Worm (Caenorhabditis elegans) whole organism, mixed stage, embryonic: ENCODE results near the gene pqe-1.

Experiments used
- M03D4.4 ChIP-seq: sonication (generic microtip); optimal IDR thresholded peaks from 2 replicates; lab custom pipeline; 2017; ENCODE audit warnings: mild to moderate bottlenecking, missing genetic modification characterization, missing compliant biosample characterization
- bed-3 ChIP-seq: fragments of 200-800 bp; sonication (Bioruptor generic); optimal IDR thresholded peaks from 3 replicates; lab custom pipeline; 2018; ENCODE audit warnings: mild to moderate bottlenecking, missing genetic modification characterization, moderate library complexity, missing compliant biosample characterization
- blmp-1 ChIP-seq: fragments of 150-350 bp; optimal IDR thresholded peaks from 2 replicates; lab custom pipeline; 2014; ENCODE audit warnings: missing biosample characterization, missing genetic modification characterization
- ceh-39 ChIP-seq: fragments of 150-350 bp; optimal IDR thresholded peaks from 2 replicates; lab custom pipeline; 2014; ENCODE audit warnings: missing biosample characterization, missing genetic modification characterization
- ceh-43 ChIP-seq: fragments of 200-800 bp; sonication (Bioruptor generic); optimal IDR thresholded peaks from 2 replicates; lab custom pipeline; 2018; ENCODE audit warnings: mild to moderate bottlenecking, missing genetic modification characterization, moderate library complexity, missing compliant biosample characterization
- ceh-83 ChIP-seq: fragments of 200-800 bp; sonication (Bioruptor generic); optimal IDR thresholded peaks from 2 replicates; lab custom pipeline; 2018; ENCODE audit warnings: mild to moderate bottlenecking, missing genetic modification characterization, missing compliant biosample characterization
- ces-1 ChIP-seq: fragments of 150-350 bp; optimal IDR thresholded peaks from 2 replicates; lab custom pipeline; 2014; ENCODE audit warnings: missing biosample characterization, missing genetic modification reagents, missing genetic modification characterization
- cnd-1 ChIP-seq: fragments of 200-800 bp; sonication (Bioruptor generic); optimal IDR thresholded peaks from 2 replicates; lab custom pipeline; 2018; ENCODE audit warnings: mild to moderate bottlenecking, missing genetic modification characterization, missing compliant biosample characterization
- drap-1 ChIP-seq: fragments of 200-800 bp; sonication (Bioruptor generic); optimal IDR thresholded peaks from 3 replicates; lab custom pipeline; 2018; ENCODE audit warnings: mild to moderate bottlenecking, missing genetic modification characterization, missing compliant biosample characterization
- elt-1 ChIP-seq: sonication (generic microtip); optimal IDR thresholded peaks from 2 replicates; lab custom pipeline; 2017; ENCODE audit warnings: missing genetic modification characterization, mild to moderate bottlenecking, missing compliant biosample characterization, antibody characterized with exemption, moderate library complexity, borderline replicate concordance; ENCODE audit not compliant: insufficient read depth
- elt-3 ChIP-seq: fragments of 150-350 bp; optimal IDR thresholded peaks from 2 replicates; lab custom pipeline; 2014; ENCODE audit warnings: missing biosample characterization, missing genetic modification characterization
- flh-1 ChIP-seq: fragments of 200-800 bp; sonication (Bioruptor generic); optimal IDR thresholded peaks from 2 replicates; lab custom pipeline; 2018; ENCODE audit warnings: mild to moderate bottlenecking, missing genetic modification characterization, moderate library complexity, missing compliant biosample characterization
- ham-2 ChIP-seq: fragments of 200-800 bp; sonication (Bioruptor generic); optimal IDR thresholded peaks from 2 replicates; lab custom pipeline; 2018; ENCODE audit warnings: mild to moderate bottlenecking, missing genetic modification characterization, missing compliant biosample characterization
- hlh-1 ChIP-seq: fragments of 150-350 bp; optimal IDR thresholded peaks from 2 replicates; lab custom pipeline; 2014; ENCODE audit warnings: missing biosample characterization, missing genetic modification reagents, missing genetic modification characterization
- lin-13 ChIP-seq: fragments of 150-350 bp; optimal IDR thresholded peaks from 2 replicates; lab custom pipeline; 2014; ENCODE audit warnings: missing biosample characterization, missing genetic modification characterization
- lin-32 ChIP-seq: fragments of 200-800 bp; sonication (Bioruptor generic); optimal IDR thresholded peaks from 2 replicates; lab custom pipeline; 2018; ENCODE audit warnings: mild to moderate bottlenecking, missing genetic modification characterization, missing compliant biosample characterization
- lsy-2 ChIP-seq: fragments of 150-350 bp; optimal IDR thresholded peaks from 2 replicates; lab custom pipeline; 2014; ENCODE audit warnings: missing biosample characterization, missing genetic modification characterization
- mab-5 ChIP-seq: fragments of 150-350 bp; optimal IDR thresholded peaks from 2 replicates; lab custom pipeline; 2014; ENCODE audit warnings: missing biosample characterization, missing genetic modification characterization
- mep-1 ChIP-seq: fragments of 150-350 bp; optimal IDR thresholded peaks from 2 replicates; lab custom pipeline; 2017; ENCODE audit warnings: missing biosample characterization, missing genetic modification reagents, missing genetic modification characterization, inconsistent platforms
- mls-2 ChIP-seq: sonication (generic microtip); optimal IDR thresholded peaks from 2 replicates; lab custom pipeline; 2016; ENCODE audit warnings: mild to moderate bottlenecking, missing genetic modification characterization, moderate library complexity, missing compliant biosample characterization
- nhr-12 ChIP-seq: fragments of 150-350 bp; optimal IDR thresholded peaks from 2 replicates; lab custom pipeline; 2014; ENCODE audit warnings: missing biosample characterization, missing genetic modification characterization
- nhr-2 ChIP-seq: fragments of 150-350 bp; optimal IDR thresholded peaks from 2 replicates; lab custom pipeline; 2014; ENCODE audit warnings: missing biosample characterization, missing genetic modification characterization
- nhr-237 ChIP-seq: fragments of 150-350 bp; optimal IDR thresholded peaks from 2 replicates; lab custom pipeline; 2014; ENCODE audit warnings: missing biosample characterization, missing genetic modification characterization
- nhr-28 ChIP-seq: fragments of 150-350 bp; optimal IDR thresholded peaks from 2 replicates; lab custom pipeline; 2014; ENCODE audit warnings: missing biosample characterization, missing genetic modification characterization
- nhr-76 ChIP-seq: sonication (generic microtip); optimal IDR thresholded peaks from 2 replicates; lab custom pipeline; 2017; ENCODE audit warnings: missing biosample characterization, missing genetic modification characterization
- pha-4 ChIP-seq: fragments of 150-350 bp; optimal IDR thresholded peaks from 2 replicates; lab custom pipeline; 2018; ENCODE audit warnings: missing biosample characterization, missing genetic modification reagents, missing genetic modification characterization
- sem-2 ChIP-seq: fragments of 200-800 bp; sonication (Bioruptor generic); optimal IDR thresholded peaks from 2 replicates; lab custom pipeline; 2018; ENCODE audit warnings: mild to moderate bottlenecking, missing genetic modification characterization, missing compliant biosample characterization
- snpc-4 ChIP-seq: fragments of 150-350 bp; optimal IDR thresholded peaks from 2 replicates; lab custom pipeline; 2014; ENCODE audit warnings: missing biosample characterization, missing genetic modification characterization
- sptf-1 ChIP-seq: sonication (generic microtip); optimal IDR thresholded peaks from 2 replicates; lab custom pipeline; 2017; ENCODE audit warnings: mild to moderate bottlenecking, missing genetic modification characterization, moderate library complexity, missing compliant biosample characterization
- tbx-8 ChIP-seq: fragments of 200-800 bp; sonication (Bioruptor generic); optimal IDR thresholded peaks from 2 replicates; lab custom pipeline; 2018; ENCODE audit warnings: mild to moderate bottlenecking, missing genetic modification characterization, moderate library complexity, missing compliant biosample characterization
- unc-120 ChIP-seq: sonication (generic microtip); optimal IDR thresholded peaks from 2 replicates; lab custom pipeline; 2017; ENCODE audit warnings: missing genetic modification characterization, missing compliant biosample characterization; ENCODE audit not compliant: poor library complexity, severe bottlenecking
- unc-39 ChIP-seq: fragments of 150-350 bp; optimal IDR thresholded peaks from 2 replicates; lab custom pipeline; 2014; ENCODE audit warnings: missing biosample characterization, missing genetic modification characterization
- unc-62 ChIP-seq: fragments of 150-350 bp; optimal IDR thresholded peaks from 2 replicates; lab custom pipeline; 2014; ENCODE audit warnings: missing biosample characterization, missing genetic modification reagents, missing genetic modification characterization
- zip-8 ChIP-seq: fragments of 150-350 bp; optimal IDR thresholded peaks from 2 replicates; lab custom pipeline; 2014; ENCODE audit warnings: missing biosample characterization, missing genetic modification characterization
- ztf-11 ChIP-seq: fragments of 150-350 bp; optimal IDR thresholded peaks from 2 replicates; lab custom pipeline; 2014; ENCODE audit warnings: missing biosample characterization, missing genetic modification characterization

Gene pqe-1

ce11 chrIII:5301786-5302268 is 9.2 kb upstream of the pqe-1 start, which contains the start of the genes T15B12.2 and F52C9.5:
Gene T15B12.2 (minus strand): TSS chrIII:5301886.
Gene F52C9.5 (plus strand): TSS chrIII:5302218.
- no peak for TF ChIP-seq nhr-76 (tag; lab: Kevin White, UChicago)
- TF ChIP-seq cnd-1 (tag; lab: Kevin White, UChicago): no peak
- TF ChIP-seq snpc-4 (tag; lab: Kevin White, UChicago): no peak
- TF ChIP-seq nhr-28 (tag; lab: Kevin White, UChicago): no peak
- no peak for TF ChIP-seq sem-2 (GFP tag; lab: Kevin White, UChicago)
- no peak for TF ChIP-seq nhr-2 (tag; lab: Kevin White, UChicago)
- no peak for TF ChIP-seq pha-4
- no peak for TF ChIP-seq hlh-1 (tag; lab: Kevin White, UChicago)
- TF ChIP-seq ces-1 (GFP tag; lab: Kevin White, UChicago): no peak
- TF ChIP-seq ceh-43 (GFP tag; lab: Kevin White, UChicago): no peak
- TF ChIP-seq drap-1: no peak
- no peak for TF ChIP-seq zip-8 (tag; lab: Kevin White, UChicago)
- TF ChIP-seq unc-120: no peak
- TF ChIP-seq lin-32 (GFP tag; lab: Kevin White, UChicago): no peak
- TF ChIP-seq elt-3 (tag; lab: Kevin White, UChicago): no peak
- TF ChIP-seq ztf-11 (tag; lab: Kevin White, UChicago): no peak
- TF ChIP-seq ceh-83 (GFP tag; lab: Kevin White, UChicago): no peak

- TF ChIP-seq drap-1 (no peak), tbx-8 (GFP tag; lab: Kevin White, UChicago) (no peak), ztf-11 (tag; lab: Kevin White, UChicago) (no peak), unc-120 (no peak), lin-32 (GFP tag; lab: Kevin White, UChicago) (no peak), mep-1 (tag; lab: Kevin White, UChicago) (no peak)
Measured at ce11 chrIII:5304044-5304443, 7.0 kb upstream of the pqe-1 start.

ce11 chrIII:5305725-5306124 is 5.3 kb upstream of the pqe-1 start:
- TF ChIP-seq drap-1 (peak; percentile 73), mls-2 (tag; lab: Kevin White, UChicago) (peak; percentile 78), ceh-43 (GFP tag; lab: Kevin White, UChicago) (peak; percentile 38), M03D4.4 (tag; lab: Kevin White, UChicago) (peak; percentile 39), elt-1 (tag; lab: Kevin White, UChicago) (no peak), pha-4 (no peak), hlh-1 (tag; lab: Kevin White, UChicago) (peak; percentile 21), bed-3 (GFP tag; lab: Kevin White, UChicago) (peak; percentile 69), sptf-1 (tag; lab: Kevin White, UChicago) (peak; percentile 75), mab-5 (tag; lab: Kevin White, UChicago) (no peak), ham-2 (GFP tag; lab: Kevin White, UChicago) (peak; percentile 51), cnd-1 (tag; lab: Kevin White, UChicago) (peak; percentile 15), unc-120 (peak; percentile 59), sem-2 (GFP tag; lab: Kevin White, UChicago) (no peak), lin-32 (GFP tag; lab: Kevin White, UChicago) (peak; percentile 63), ceh-39 (tag; lab: Kevin White, UChicago) (no peak), nhr-237 (tag; lab: Kevin White, UChicago) (no peak)

- TF ChIP-seq mls-2 (tag; lab: Kevin White, UChicago) (no peak), tbx-8 (GFP tag; lab: Kevin White, UChicago) (no peak), nhr-237 (tag; lab: Kevin White, UChicago) (no peak), lin-32 (GFP tag; lab: Kevin White, UChicago) (peak; percentile 6), ceh-83 (GFP tag; lab: Kevin White, UChicago) (no peak), bed-3 (GFP tag; lab: Kevin White, UChicago) (no peak), unc-39 (tag; lab: Kevin White, UChicago) (no peak), nhr-12 (no peak), ham-2 (GFP tag; lab: Kevin White, UChicago) (peak; percentile 12), zip-8 (tag; lab: Kevin White, UChicago) (peak; percentile 87), M03D4.4 (tag; lab: Kevin White, UChicago) (no peak), nhr-2 (tag; lab: Kevin White, UChicago) (peak; percentile 79), lsy-2 (tag; lab: Kevin White, UChicago) (peak; percentile 58), nhr-76 (tag; lab: Kevin White, UChicago) (no peak), ceh-39 (tag; lab: Kevin White, UChicago) (peak; percentile 40), drap-1 (no peak), lin-13 (tag; lab: Kevin White, UChicago) (peak; percentile 29), pha-4 (peak; percentile 25), sptf-1 (tag; lab: Kevin White, UChicago) (peak; percentile 56), hlh-1 (tag; lab: Kevin White, UChicago) (peak; percentile 27), unc-62 (GFP tag; lab: Kevin White, UChicago) (no peak), flh-1 (GFP tag; lab: Kevin White, UChicago) (no peak), mab-5 (tag; lab: Kevin White, UChicago) (no peak), unc-120 (peak; percentile 34), elt-3 (tag; lab: Kevin White, UChicago) (no peak), mep-1 (tag; lab: Kevin White, UChicago) (peak; percentile 73), nhr-28 (tag; lab: Kevin White, UChicago) (no peak), elt-1 (tag; lab: Kevin White, UChicago) (no peak), ces-1 (GFP tag; lab: Kevin White, UChicago) (peak; percentile 58), blmp-1 (tag; lab: Kevin White, UChicago) (no peak), ztf-11 (tag; lab: Kevin White, UChicago) (no peak), snpc-4 (tag; lab: Kevin White, UChicago) (no peak), ceh-43 (GFP tag; lab: Kevin White, UChicago) (no peak), cnd-1 (tag; lab: Kevin White, UChicago) (peak; percentile 30), sem-2 (GFP tag; lab: Kevin White, UChicago) (no peak)
Measured at ce11 chrIII:5308278-5308677, 2.8 kb upstream of the pqe-1 start, which contains the start of gene mog-3. Gene mog-3 (plus strand): TSS chrIII:5308596.
